Worm (Caenorhabditis elegans) whole organism, L3 larva: Measurements from ENCODE around the gene K06A4.10.

Experiments used
- ama-1 ChIP-seq: fragments of 150-350 bp; optimal IDR thresholded peaks from 2 replicates; lab custom pipeline; 2018
- lin-15B ChIP-seq: fragments of 150-350 bp; optimal IDR thresholded peaks from 2 replicates; lab custom pipeline; 2014; ENCODE audit warnings: missing biosample characterization, missing genetic modification characterization
- mdl-1 ChIP-seq: fragments of 150-350 bp; optimal IDR thresholded peaks from 2 replicates; lab custom pipeline; 2014; ENCODE audit warnings: missing biosample characterization, missing genetic modification characterization
- pha-4 ChIP-seq: fragments of 150-350 bp; optimal IDR thresholded peaks from 2 replicates; lab custom pipeline; 2014; ENCODE audit warnings: missing biosample characterization, missing genetic modification reagents, missing genetic modification characterization
- zag-1 ChIP-seq: fragments of 150-350 bp; optimal IDR thresholded peaks from 2 replicates; lab custom pipeline; 2014; ENCODE audit warnings: missing biosample characterization, missing genetic modification characterization
- ztf-11 ChIP-seq: fragments of 150-350 bp; optimal IDR thresholded peaks from 2 replicates; lab custom pipeline; 2014; ENCODE audit warnings: missing biosample characterization, missing genetic modification characterization
- ztf-4 ChIP-seq: fragments of 150-350 bp; optimal IDR thresholded peaks from 2 replicates; lab custom pipeline; 2014; ENCODE audit warnings: missing biosample characterization, missing genetic modification characterization

- no peak for TF ChIP-seq zag-1
- no peak for TF ChIP-seq ama-1 (lab: Kevin White, UChicago)
- TF ChIP-seq lin-15B (tag; lab: Kevin White, UChicago), result no peak
- no peak for TF ChIP-seq ztf-11 (tag; lab: Kevin White, UChicago)
- no peak for TF ChIP-seq ztf-4 (tag; lab: Kevin White, UChicago)
- TF ChIP-seq mdl-1 (tag; lab: Kevin White, UChicago), result no peak
- TF ChIP-seq pha-4, result peak; percentile 1
These were observed 18.1 kb upstream of the K06A4.10 start, which contains the start of gene acs-14 for ce11 chrV:9507742-9508141.
